Worm (Caenorhabditis elegans): Measurements from ENCODE around the gene Y49E10.16.

ce11 chrIII:12455651-12456420, 25.5 kb downstream of the Y49E10.16 start:
- TF ChIP-seq flt-1 (GFP tag; IDR thresholded peaks at IDR 0.05) (no peak), B0310.2 (tag; optimal IDR thresholded peaks at IDR 0.05) (no peak)
